Worm (Caenorhabditis elegans): ENCODE measurements around the gene B0273.115.
A peak's percentile ranks its signal among the peaks of the same experiment; 100 is the strongest.

B0273.115 gene

ce11 chrIV:5526711-5527383 lies 35.9 kb upstream of the B0273.115 start:
- TF ChIP-seq pha-4 (tag; optimal IDR thresholded peaks at IDR 0.05): peak; percentile 54
- no peak for TF ChIP-seq egl-5 (tag; optimal IDR thresholded peaks at IDR 0.05)

- TF ChIP-seq egl-5 (tag; optimal IDR thresholded peaks at IDR 0.05) (no peak), lin-39 (tag; optimal IDR thresholded peaks at IDR 0.05) (peak; percentile 18), elt-1 (tag; optimal IDR thresholded peaks at IDR 0.05) (peak; percentile 91)
Observed at ce11 chrIV:5519044-5519443, 28.1 kb upstream of the B0273.115 start.

- no peak for TF ChIP-seq ztf-4 (tag; optimal IDR thresholded peaks at IDR 0.05)
Observed at ce11 chrIV:5514789-5515188, 23.8 kb upstream of the B0273.115 start.

ce11 chrIV:5507754-5508153 lies 16.8 kb upstream of the B0273.115 start:
- TF ChIP-seq lin-39 (tag; optimal IDR thresholded peaks at IDR 0.05): peak; percentile 65
- TF ChIP-seq nhr-77 (tag; optimal IDR thresholded peaks at IDR 0.05): no peak
- TF ChIP-seq egl-5 (tag; optimal IDR thresholded peaks at IDR 0.05): peak; percentile 13

ce11 chrIV:5506642-5507041 lies 15.7 kb upstream of the B0273.115 start:
- peak; percentile 93 for TF ChIP-seq elt-1 (tag; optimal IDR thresholded peaks at IDR 0.05)
- no peak for TF ChIP-seq lin-39 (tag; optimal IDR thresholded peaks at IDR 0.05)

ce11 chrIV:5502610-5503009 lies 11.7 kb upstream of the B0273.115 start:
- TF ChIP-seq nhr-77 (tag; optimal IDR thresholded peaks at IDR 0.05): no peak
- TF ChIP-seq tbx-2 (tag; optimal IDR thresholded peaks at IDR 0.05): no peak
- no peak for TF ChIP-seq eor-1 (tag; optimal IDR thresholded peaks at IDR 0.05)
- TF ChIP-seq ztf-4 (tag; optimal IDR thresholded peaks at IDR 0.05): no peak
- no peak for TF ChIP-seq nfya-1 (tag; optimal IDR thresholded peaks at IDR 0.05; ENCODE audit: insufficient read depth)

- TF ChIP-seq elt-2 (tag; optimal IDR thresholded peaks at IDR 0.05) (no peak), ZK546.5 (tag; optimal IDR thresholded peaks at IDR 0.05) (no peak), nhr-28 (tag; optimal IDR thresholded peaks at IDR 0.05) (no peak), mdl-1 (tag; optimal IDR thresholded peaks at IDR 0.05) (no peak), pqm-1 (tag; optimal IDR thresholded peaks at IDR 0.05) (no peak), eor-1 (tag; optimal IDR thresholded peaks at IDR 0.05) (no peak), nhr-23 (tag; optimal IDR thresholded peaks at IDR 0.05) (no peak), skn-1 (tag; optimal IDR thresholded peaks at IDR 0.05) (no peak), nhr-237 (tag; optimal IDR thresholded peaks at IDR 0.05) (no peak), ztf-4 (tag; optimal IDR thresholded peaks at IDR 0.05) (no peak), lsy-12 (tag; optimal IDR thresholded peaks at IDR 0.05) (no peak), ceh-16 (tag; optimal IDR thresholded peaks at IDR 0.05) (no peak), jun-1 (tag; optimal IDR thresholded peaks at IDR 0.05) (no peak), sea-2 (GFP tag; optimal IDR thresholded peaks at IDR 0.05) (no peak), elt-1 (tag; optimal IDR thresholded peaks at IDR 0.05) (no peak), aly-2 (tag; optimal IDR thresholded peaks at IDR 0.05) (no peak), ceh-28 (tag; optimal IDR thresholded peaks at IDR 0.05) (no peak), nfya-1 (tag; optimal IDR thresholded peaks at IDR 0.05; ENCODE audit: insufficient read depth) (no peak), fkh-10 (GFP tag; optimal IDR thresholded peaks at IDR 0.05) (no peak)
Observed at ce11 chrIV:5501414-5501813, 10.5 kb upstream of the B0273.115 start.

- TF ChIP-seq daf-12 (tag; optimal IDR thresholded peaks at IDR 0.05) (no peak), elt-2 (tag; optimal IDR thresholded peaks at IDR 0.05) (no peak), nhr-76 (tag; optimal IDR thresholded peaks at IDR 0.05) (no peak), ceh-16 (tag; optimal IDR thresholded peaks at IDR 0.05) (no peak), nhr-25 (tag; optimal IDR thresholded peaks at IDR 0.05) (no peak)
Observed at ce11 chrIV:5494099-5494498, 3.1 kb upstream of the B0273.115 start.
